Fruit fly (Drosophila melanogaster) whole organism, prepupa: ENCODE results near the gene plx.

ENCODE experiments used
- CG10631 ChIP-seq: fragments of 200-800 bp; sonication (Bioruptor generic); optimal IDR thresholded peaks from 2 replicates; lab custom pipeline; 2016; ENCODE audit warnings: missing biosample characterization, missing genetic modification characterization
- CG10669 ChIP-seq: fragments of 200-800 bp; sonication (Bioruptor generic); optimal IDR thresholded peaks from 3 replicates; lab custom pipeline; 2018; ENCODE audit warnings: missing biosample characterization, mild to moderate bottlenecking, missing genetic modification characterization, moderate library complexity
- CG11294 ChIP-seq: fragments of 200-800 bp; sonication (Bioruptor generic); IDR thresholded peaks from 2 replicates; pipeline ENCODE4 v1.3.6; 2022; ENCODE audit warnings: missing biosample characterization, missing genetic modification characterization
- CG11762 ChIP-seq: fragments of 200-800 bp; sonication (Bioruptor generic); optimal IDR thresholded peaks from 3 replicates; lab custom pipeline; 2016; ENCODE audit warnings: missing biosample characterization, missing genetic modification characterization; ENCODE audit not compliant: insufficient read depth
- CG11902 ChIP-seq: fragments of 200-800 bp; sonication (Bioruptor generic); optimal IDR thresholded peaks from 3 replicates; lab custom pipeline; 2016; ENCODE audit warnings: missing biosample characterization, missing genetic modification characterization
- CG15336 ChIP-seq: fragments of 200-800 bp; sonication (Bioruptor generic); IDR thresholded peaks from 2 replicates; pipeline ENCODE4 v1.3.6; 2022; ENCODE audit warnings: missing biosample characterization, missing genetic modification characterization
- CG1621 ChIP-seq: fragments of 200-800 bp; sonication (Bioruptor generic); optimal IDR thresholded peaks from 3 replicates; lab custom pipeline; 2018; ENCODE audit warnings: missing biosample characterization, mild to moderate bottlenecking, missing genetic modification characterization
- CG16779 ChIP-seq: fragments of 200-800 bp; sonication (Bioruptor generic); optimal IDR thresholded peaks from 3 replicates; lab custom pipeline; 2017; ENCODE audit warnings: missing biosample characterization, mild to moderate bottlenecking, missing genetic modification characterization
- CG3032 ChIP-seq: fragments of 200-800 bp; optimal IDR thresholded peaks from 2 replicates; lab custom pipeline; 2019; ENCODE audit warnings: missing biosample characterization, mild to moderate bottlenecking, missing genetic modification characterization, moderate library complexity
- CG31627 ChIP-seq: fragments of 200-800 bp; sonication (Bioruptor generic); optimal IDR thresholded peaks from 3 replicates; lab custom pipeline; 2016; ENCODE audit warnings: missing biosample characterization, missing genetic modification characterization
- CG32006 ChIP-seq: fragments of 200-800 bp; sonication (Bioruptor generic); optimal IDR thresholded peaks from 3 replicates; lab custom pipeline; 2017; ENCODE audit warnings: missing biosample characterization, mild to moderate bottlenecking, missing genetic modification characterization
- CG34406 ChIP-seq: fragments of 200-800 bp; sonication (Bioruptor generic); optimal IDR thresholded peaks from 3 replicates; lab custom pipeline; 2016; ENCODE audit warnings: missing biosample characterization, missing genetic modification characterization
- CG4318 ChIP-seq: fragments of 200-800 bp; sonication (Bioruptor generic); optimal IDR thresholded peaks from 3 replicates; lab custom pipeline; 2017; ENCODE audit warnings: missing biosample characterization, mild to moderate bottlenecking, missing genetic modification characterization
- CG6163 ChIP-seq: fragments of 200-800 bp; sonication (Bioruptor generic); IDR thresholded peaks from 3 replicates; pipeline ENCODE4 v1.3.6; 2022; ENCODE audit warnings: missing biosample characterization, missing genetic modification characterization
- CG6276 ChIP-seq: fragments of 200-800 bp; sonication (Bioruptor generic); optimal IDR thresholded peaks from 2 replicates; lab custom pipeline; 2017; ENCODE audit warnings: missing biosample characterization, mild to moderate bottlenecking, missing genetic modification characterization
- CG6792 ChIP-seq: fragments of 200-800 bp; sonication (Bioruptor generic); optimal IDR thresholded peaks from 3 replicates; lab custom pipeline; 2016; ENCODE audit warnings: missing biosample characterization, missing genetic modification characterization
- CG6808 ChIP-seq: fragments of 200-800 bp; sonication (Bioruptor generic); optimal IDR thresholded peaks from 3 replicates; lab custom pipeline; 2017; ENCODE audit warnings: missing biosample characterization, missing genetic modification characterization, mild to moderate bottlenecking, moderate library complexity, missing genetic modification reagents
- CG6854 ChIP-seq: fragments of 200-800 bp; sonication (Bioruptor generic); optimal IDR thresholded peaks from 2 replicates; lab custom pipeline; 2017; ENCODE audit warnings: missing biosample characterization, mild to moderate bottlenecking, missing genetic modification characterization
- CG7368 ChIP-seq: fragments of 200-800 bp; sonication (Bioruptor generic); optimal IDR thresholded peaks from 3 replicates; lab custom pipeline; 2016; ENCODE audit warnings: missing biosample characterization, missing genetic modification characterization
- CG8119 ChIP-seq: fragments of 200-800 bp; sonication (Bioruptor generic); IDR thresholded peaks from 3 replicates; pipeline ENCODE4 v1.3.6; 2022; ENCODE audit warnings: missing biosample characterization, missing genetic modification characterization
- CG8319 ChIP-seq: fragments of 200-800 bp; sonication (Bioruptor generic); optimal IDR thresholded peaks from 3 replicates; lab custom pipeline; 2016; ENCODE audit warnings: missing biosample characterization, missing genetic modification characterization
- CG8632 ChIP-seq: fragments of 200-800 bp; sonication (Bioruptor generic); optimal IDR thresholded peaks from 3 replicates; lab custom pipeline; 2016; ENCODE audit warnings: missing biosample characterization, missing genetic modification characterization
- CG9139 ChIP-seq: fragments of 200-800 bp; sonication (Bioruptor generic); optimal IDR thresholded peaks from 3 replicates; lab custom pipeline; 2017; ENCODE audit warnings: missing biosample characterization, mild to moderate bottlenecking, missing genetic modification characterization
- Eip75B ChIP-seq: fragments of 200-800 bp; sonication (Bioruptor generic); optimal IDR thresholded peaks from 3 replicates; lab custom pipeline; 2016; ENCODE audit warnings: missing biosample characterization, missing genetic modification characterization
- Eip78C ChIP-seq: fragments of 200-800 bp; sonication (Bioruptor generic); peaks from one replicate; lab custom pipeline; 2016; ENCODE audit warnings: missing biosample characterization, missing genetic modification characterization
- Eip93F ChIP-seq: fragments of 200-800 bp; sonication (Bioruptor generic); optimal IDR thresholded peaks from 2 replicates; lab custom pipeline; 2016; ENCODE audit warnings: missing biosample characterization, mild to moderate bottlenecking, missing genetic modification characterization
- Ets96B ChIP-seq: fragments of 200-800 bp; optimal IDR thresholded peaks from 2 replicates; lab custom pipeline; 2019; ENCODE audit warnings: missing biosample characterization, mild to moderate bottlenecking, missing genetic modification characterization, moderate library complexity
- Gug ChIP-seq: fragments of 200-800 bp; sonication (Bioruptor generic); IDR thresholded peaks from 2 replicates; pipeline ENCODE4 v1.3.6; 2022; ENCODE audit warnings: missing biosample characterization, missing genetic modification characterization
- Hr38 ChIP-seq: sonication (Bioruptor generic); optimal IDR thresholded peaks from 2 replicates; lab custom pipeline; 2016; ENCODE audit warnings: missing biosample characterization, missing genetic modification characterization
- Hr39 ChIP-seq: fragments of 200-800 bp; sonication (Bioruptor generic); optimal IDR thresholded peaks from 2 replicates; lab custom pipeline; 2016; ENCODE audit warnings: missing biosample characterization, missing genetic modification characterization
- Lpt ChIP-seq: fragments of 200-800 bp; sonication (Bioruptor generic); optimal IDR thresholded peaks from 3 replicates; lab custom pipeline; 2016; ENCODE audit warnings: missing biosample characterization, missing genetic modification characterization
- Met ChIP-seq: fragments of 200-800 bp; sonication (Bioruptor generic); optimal IDR thresholded peaks from 3 replicates; lab custom pipeline; 2016; ENCODE audit warnings: missing biosample characterization, missing genetic modification characterization
- Smox ChIP-seq: fragments of 200-800 bp; sonication (Bioruptor generic); optimal IDR thresholded peaks from 3 replicates; lab custom pipeline; 2016; ENCODE audit warnings: missing biosample characterization, missing genetic modification characterization
- Sox102F ChIP-seq: fragments of 200-800 bp; sonication (Bioruptor generic); optimal IDR thresholded peaks from 2 replicates; lab custom pipeline; 2016; ENCODE audit warnings: missing biosample characterization, mild to moderate bottlenecking, missing genetic modification characterization
- Sox14 ChIP-seq: fragments of 200-800 bp; sonication (Bioruptor generic); optimal IDR thresholded peaks from 3 replicates; lab custom pipeline; 2016; ENCODE audit warnings: missing biosample characterization, missing genetic modification characterization
- Sox15 ChIP-seq: fragments of 200-800 bp; sonication (Bioruptor generic); optimal IDR thresholded peaks from 3 replicates; lab custom pipeline; 2016; ENCODE audit warnings: missing biosample characterization, missing genetic modification characterization
- achi ChIP-seq: fragments of 200-800 bp; sonication (Bioruptor generic); optimal IDR thresholded peaks from 3 replicates; lab custom pipeline; 2016; ENCODE audit warnings: missing biosample characterization, missing genetic modification characterization
- acj6 ChIP-seq: fragments of 200-800 bp; sonication (Bioruptor generic); optimal IDR thresholded peaks from 3 replicates; lab custom pipeline; 2016; ENCODE audit warnings: missing biosample characterization, missing genetic modification characterization
- dsx ChIP-seq: fragments of 200-800 bp; optimal IDR thresholded peaks from 3 replicates; lab custom pipeline; 2019; ENCODE audit warnings: missing biosample characterization, mild to moderate bottlenecking, missing genetic modification characterization, moderate library complexity; ENCODE audit not compliant: poor library complexity, severe bottlenecking
- eg ChIP-seq: fragments of 200-800 bp; sonication (Bioruptor generic); IDR thresholded peaks from 3 replicates; pipeline ENCODE4 v1.3.6; 2022; ENCODE audit warnings: missing biosample characterization, missing genetic modification characterization
- esn ChIP-seq: fragments of 200-800 bp; sonication (Bioruptor generic); optimal IDR thresholded peaks from 2 replicates; lab custom pipeline; 2016; ENCODE audit warnings: missing biosample characterization, mild to moderate bottlenecking, missing genetic modification characterization, moderate library complexity
- fd59A ChIP-seq: fragments of 200-800 bp; sonication (Bioruptor generic); optimal IDR thresholded peaks from 2 replicates; lab custom pipeline; 2017; ENCODE audit warnings: missing biosample characterization, mild to moderate bottlenecking, missing genetic modification characterization, missing genetic modification reagents
- fd85E ChIP-seq: fragments of 200-800 bp; sonication (Bioruptor generic); optimal IDR thresholded peaks from 3 replicates; lab custom pipeline; 2016; ENCODE audit warnings: missing biosample characterization, missing genetic modification characterization
- fkh ChIP-seq: fragments of 200-800 bp; sonication (Bioruptor generic); optimal IDR thresholded peaks from 3 replicates; lab custom pipeline; 2017; ENCODE audit warnings: missing biosample characterization, mild to moderate bottlenecking, missing genetic modification characterization, moderate library complexity
- lz ChIP-seq: fragments of 200-800 bp; sonication (Bioruptor generic); optimal IDR thresholded peaks from 3 replicates; lab custom pipeline; 2016; ENCODE audit warnings: missing biosample characterization, missing genetic modification characterization
- net ChIP-seq: fragments of 200-800 bp; sonication (Bioruptor generic); optimal IDR thresholded peaks from 3 replicates; lab custom pipeline; 2016; ENCODE audit warnings: missing biosample characterization, missing genetic modification characterization
- pdm3 ChIP-seq: fragments of 200-800 bp; sonication (Bioruptor generic); optimal IDR thresholded peaks from 3 replicates; lab custom pipeline; 2016; ENCODE audit warnings: missing biosample characterization, missing genetic modification characterization
- salr ChIP-seq, 2 experiments: fragments of 200-800 bp; sonication (Bioruptor generic); optimal IDR thresholded peaks; 3 replicates each; lab custom pipeline; 2016 to 2018; ENCODE audit warnings: missing biosample characterization in 2 of 2, missing genetic modification characterization in 2 of 2, mild to moderate bottlenecking in 1 of 2
- spab ChIP-seq: fragments of 200-800 bp; sonication (Bioruptor generic); optimal IDR thresholded peaks from 2 replicates; lab custom pipeline; 2017; ENCODE audit warnings: missing biosample characterization, mild to moderate bottlenecking, missing genetic modification characterization, missing genetic modification reagents
- ss ChIP-seq, 2 experiments: fragments of 200-800 bp; sonication (Bioruptor generic); optimal IDR thresholded peaks; 2 replicates in 1 of 2; 3 replicates in 1 of 2; lab custom pipeline; 2017 to 2018; ENCODE audit warnings: mild to moderate bottlenecking in 2 of 2, missing biosample characterization in 2 of 2, missing genetic modification characterization in 2 of 2, moderate library complexity in 1 of 2
- topi ChIP-seq: fragments of 200-800 bp; sonication (Bioruptor generic); optimal IDR thresholded peaks from 3 replicates; lab custom pipeline; 2016; ENCODE audit warnings: missing biosample characterization, missing genetic modification characterization
- vri ChIP-seq: fragments of 200-800 bp; sonication (Bioruptor generic); optimal IDR thresholded peaks from 3 replicates; lab custom pipeline; 2016; ENCODE audit warnings: missing biosample characterization, mild to moderate bottlenecking, missing genetic modification characterization

plx gene

dm6 chr3R:5672658-5673217, 12.9 kb upstream of the plx start:
- no peak for TF ChIP-seq Lpt (GFP tag; lab: Kevin White, UChicago)
- TF ChIP-seq Sox14 (GFP tag; lab: Kevin White, UChicago), result peak; percentile 52
- TF ChIP-seq CG10669, result no peak
- no peak for TF ChIP-seq CG3032 (tag; lab: Kevin White, UChicago)
- no peak for TF ChIP-seq CG32006 (GFP tag; lab: Kevin White, UChicago)
- 0 out of 3 replicates have a peak, but pooled peaks have one; percentile 17 for TF ChIP-seq CG8119 (GFP tag; lab: Robert Waterston, UW)
- TF ChIP-seq CG11902 (GFP tag; lab: Kevin White, UChicago), result no peak
- TF ChIP-seq Ets96B (tag; lab: Kevin White, UChicago), result no peak
- no peak for TF ChIP-seq Sox15 (GFP tag; lab: Kevin White, UChicago)
- no peak for TF ChIP-seq vri (GFP tag; lab: Kevin White, UChicago)
- TF ChIP-seq acj6 (GFP tag; lab: Kevin White, UChicago), result no peak
- TF ChIP-seq Eip93F (GFP tag; lab: Kevin White, UChicago), result peak; percentile 13
- no peak for TF ChIP-seq CG11762
- TF ChIP-seq Gug (GFP tag; lab: Robert Waterston, UW), result no peak
- TF ChIP-seq CG8632 (GFP tag; lab: Kevin White, UChicago), result peak; percentile 20
- TF ChIP-seq esn (GFP tag; lab: Kevin White, UChicago), result no peak
- no peak for TF ChIP-seq Sox102F (GFP tag; lab: Kevin White, UChicago)
- no peak for TF ChIP-seq Hr39 (GFP tag; lab: Kevin White, UChicago)
- TF ChIP-seq achi (GFP tag; lab: Kevin White, UChicago), result no peak
- no peak for TF ChIP-seq pdm3 (GFP tag; lab: Kevin White, UChicago)
- no peak for TF ChIP-seq spab (GFP tag; lab: Kevin White, UChicago)
- peak; percentile 43; the same call in 1 of the 3 replicates for TF ChIP-seq eg (GFP tag; lab: Robert Waterston, UW)
- TF ChIP-seq CG6808 (GFP tag; lab: Kevin White, UChicago), result no peak
- TF ChIP-seq CG34406 (GFP tag; lab: Kevin White, UChicago), result no peak
- TF ChIP-seq CG6276 (GFP tag; lab: Kevin White, UChicago), result peak; percentile 44
- no peak for TF ChIP-seq CG7368 (GFP tag; lab: Kevin White, UChicago)
- no peak for TF ChIP-seq Met (GFP tag; lab: Kevin White, UChicago)
- TF ChIP-seq CG31627 (GFP tag; lab: Kevin White, UChicago), result no peak
- TF ChIP-seq fkh (GFP tag; lab: Kevin White, UChicago), result peak; percentile 100
- TF ChIP-seq lz (GFP tag; lab: Kevin White, UChicago), result no peak
- peak; percentile 47 for TF ChIP-seq net (GFP tag; lab: Kevin White, UChicago)
- TF ChIP-seq fd85E (GFP tag; lab: Kevin White, UChicago), result peak; percentile 35
- no peak for TF ChIP-seq Hr38
- TF ChIP-seq CG15336 (GFP tag; lab: Robert Waterston, UW), result peak; percentile 42; the same call in 1 of the 2 replicates
- no peak for TF ChIP-seq dsx
- TF ChIP-seq CG8319 (GFP tag; lab: Kevin White, UChicago), result no peak
- TF ChIP-seq CG11294 (GFP tag; lab: Robert Waterston, UW), result no peak
- TF ChIP-seq Smox (GFP tag; lab: Kevin White, UChicago), result no peak
- no peak for TF ChIP-seq CG6854
- no peak for TF ChIP-seq CG9139 (GFP tag; lab: Kevin White, UChicago)
- TF ChIP-seq CG4318 (GFP tag; lab: Kevin White, UChicago), result no peak
- TF ChIP-seq CG10631 (GFP tag; lab: Kevin White, UChicago), result no peak
- peak; percentile 19 for TF ChIP-seq Eip75B (GFP tag; lab: Kevin White, UChicago)
- peak; percentile 60; the same call in 1 of the 3 replicates for TF ChIP-seq CG6163 (GFP tag; lab: Robert Waterston, UW)
- no peak for TF ChIP-seq ss (GFP tag; optimal IDR thresholded peaks at IDR 0.05; lab: Kevin White, UChicago)
- TF ChIP-seq CG6792 (GFP tag; lab: Kevin White, UChicago), result no peak
- no peak for TF ChIP-seq salr (GFP tag; optimal IDR thresholded peaks at IDR 0.05; lab: Kevin White, UChicago)
- TF ChIP-seq fd59A (GFP tag; lab: Kevin White, UChicago), result no peak
- TF ChIP-seq CG1621 (tag; lab: Kevin White, UChicago), result no peak
- peak; percentile 8 for TF ChIP-seq topi (GFP tag; lab: Kevin White, UChicago)
- peak; percentile 88 for TF ChIP-seq Eip78C (GFP tag; lab: Kevin White, UChicago)
- peak; percentile 70 for TF ChIP-seq CG16779
